Worm (Caenorhabditis elegans) whole organism, L2 larva: ENCODE measurements around the gene F14D2.15.

Source experiments
- alr-1 ChIP-seq: fragments of 150-350 bp; optimal IDR thresholded peaks from 2 replicates; lab custom pipeline; 2014; ENCODE audit warnings: missing biosample characterization, missing genetic modification characterization
- mab-5 ChIP-seq: fragments of 150-350 bp; optimal IDR thresholded peaks from 2 replicates; lab custom pipeline; 2014; ENCODE audit warnings: missing biosample characterization, missing genetic modification characterization
- nhr-11 ChIP-seq: fragments of 150-350 bp; optimal IDR thresholded peaks from 2 replicates; lab custom pipeline; 2014; ENCODE audit warnings: missing biosample characterization, missing genetic modification characterization

DNA sequence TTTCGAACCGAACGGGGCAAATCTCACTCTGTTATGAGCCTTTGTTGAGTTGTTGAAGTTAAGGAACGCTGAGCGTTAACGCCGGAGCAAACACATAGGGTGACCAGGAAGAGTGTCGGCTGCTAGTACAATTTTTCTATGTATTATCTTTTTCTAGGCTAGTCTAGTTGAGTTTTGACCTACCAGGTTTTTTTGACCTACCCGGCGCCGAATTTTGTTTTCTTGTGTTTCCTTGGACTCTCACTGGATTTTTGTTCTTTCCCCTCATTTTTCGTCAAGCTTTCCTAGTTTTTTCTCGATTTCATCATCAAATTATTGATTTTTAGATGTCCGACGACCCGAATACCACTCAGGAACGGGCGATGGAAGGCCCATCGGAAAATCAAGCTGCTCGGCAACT, 37.9 kb upstream of the F14D2.15 start, which contains the start of gene T06D4.1:
- TF ChIP-seq nhr-11 (tag; lab: Kevin White, UChicago), result no peak
- no peak for TF ChIP-seq alr-1
- no peak for TF ChIP-seq mab-5 (tag; lab: Kevin White, UChicago)
